Worm (Caenorhabditis elegans) whole organism, young adult: Measurements from ENCODE around the gene ubc-6.
A peak's percentile ranks its signal among the peaks of the same experiment; 100 is the strongest.

Experiments
- Y95B8A.8 ChIP-seq: fragments of 200-800 bp; sonication (Bioruptor generic); IDR thresholded peaks from 2 replicates; pipeline ENCODE4 v1.3.6; 2022; ENCODE audit warnings: missing genetic modification reagents, missing genetic modification characterization, missing compliant biosample characterization
- egl-18 ChIP-seq: fragments of 200-800 bp; sonication (Bioruptor generic); IDR thresholded peaks from 2 replicates; pipeline ENCODE4 v1.3.6; 2022; ENCODE audit warnings: missing genetic modification reagents, missing genetic modification characterization, missing compliant biosample characterization
- hmg-1.2 ChIP-seq: fragments of 200-800 bp; sonication (Bioruptor generic); IDR thresholded peaks from 2 replicates; pipeline ENCODE4 v1.3.6; 2022; ENCODE audit warnings: missing genetic modification reagents, missing genetic modification characterization, missing compliant biosample characterization
- lsy-27 ChIP-seq: sonication (generic microtip); optimal IDR thresholded peaks from 2 replicates; lab custom pipeline; 2017; ENCODE audit warnings: missing genetic modification characterization, mild to moderate bottlenecking, missing compliant biosample characterization, antibody characterized with exemption, missing genotype, borderline replicate concordance; ENCODE audit not compliant: insufficient read depth
- sdz-38 ChIP-seq: sonication (generic microtip); optimal IDR thresholded peaks from 2 replicates; lab custom pipeline; 2016; ENCODE audit warnings: missing genotype, missing genetic modification characterization, missing compliant biosample characterization

The ubc-6 gene

ce11 chrII:7529078-7529683 lies 50.2 kb downstream of the ubc-6 start, which contains the start of gene ZK1290.5 (continued):
- no peak for TF ChIP-seq lsy-27 (tag; lab: Kevin White, UChicago)
- TF ChIP-seq hmg-1.2 (GFP tag; lab: Robert Waterston, UW) = peak; percentile 65
- no peak for TF ChIP-seq egl-18 (GFP tag; lab: Robert Waterston, UW)
- no peak for TF ChIP-seq Y95B8A.8
- TF ChIP-seq sdz-38 (tag; lab: Kevin White, UChicago) = no peak
